Worm (Caenorhabditis elegans) whole organism, L3 larva: ENCODE results near the gene zfp-1.

Experiments used
- ZK546.5 ChIP-seq: sonication (generic microtip); optimal IDR thresholded peaks from 2 replicates; lab custom pipeline; 2017; ENCODE audit warnings: missing biosample characterization, missing genetic modification characterization
- ama-1 ChIP-seq: fragments of 150-350 bp; optimal IDR thresholded peaks from 2 replicates; lab custom pipeline; 2018
- daf-12 ChIP-seq: fragments of 150-350 bp; optimal IDR thresholded peaks from 2 replicates; lab custom pipeline; 2014; ENCODE audit warnings: missing biosample characterization, missing genetic modification reagents, missing genetic modification characterization
- elt-1 ChIP-seq: fragments of 150-350 bp; optimal IDR thresholded peaks from 2 replicates; lab custom pipeline; 2014; ENCODE audit warnings: missing biosample characterization, missing genetic modification characterization
- nhr-237 ChIP-seq: fragments of 150-350 bp; optimal IDR thresholded peaks from 2 replicates; lab custom pipeline; 2014; ENCODE audit warnings: missing biosample characterization, missing genetic modification characterization
- nhr-28 ChIP-seq: fragments of 150-350 bp; optimal IDR thresholded peaks from 2 replicates; lab custom pipeline; 2014; ENCODE audit warnings: missing biosample characterization, missing genetic modification characterization
- nhr-67 ChIP-seq: fragments of 150-350 bp; optimal IDR thresholded peaks from 2 replicates; lab custom pipeline; 2014; ENCODE audit warnings: missing biosample characterization, missing genetic modification characterization
- pha-4 ChIP-seq: fragments of 150-350 bp; optimal IDR thresholded peaks from 2 replicates; lab custom pipeline; 2014; ENCODE audit warnings: missing biosample characterization, missing genetic modification reagents, missing genetic modification characterization
- ztf-11 ChIP-seq: fragments of 150-350 bp; optimal IDR thresholded peaks from 2 replicates; lab custom pipeline; 2014; ENCODE audit warnings: missing biosample characterization, missing genetic modification characterization
- ztf-4 ChIP-seq: fragments of 150-350 bp; optimal IDR thresholded peaks from 2 replicates; lab custom pipeline; 2014; ENCODE audit warnings: missing biosample characterization, missing genetic modification characterization

DNA sequence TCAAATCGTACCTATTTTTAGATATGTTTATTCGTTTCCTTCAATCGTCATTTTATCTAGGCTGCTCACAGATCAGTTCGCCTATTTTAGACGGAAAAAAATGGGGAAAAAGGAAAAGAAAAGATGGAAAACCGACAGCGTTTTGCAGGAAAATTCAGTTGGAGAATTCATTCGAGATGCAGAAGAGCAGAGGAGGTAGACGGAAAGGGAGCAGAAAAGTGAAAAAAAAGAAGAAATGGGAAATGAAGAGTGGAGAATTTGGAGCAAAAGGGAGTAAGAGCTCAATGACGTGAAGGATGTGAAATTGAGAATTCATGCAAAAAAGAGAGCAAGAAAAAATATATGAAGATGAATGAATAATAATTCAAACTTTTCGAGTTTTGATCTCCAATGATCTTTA, 6.8 kb upstream of the zfp-1 start:
- TF ChIP-seq ztf-11 (tag; lab: Kevin White, UChicago) (no peak), ZK546.5 (tag; lab: Kevin White, UChicago) (no peak), daf-12 (tag; lab: Kevin White, UChicago) (no peak), ztf-4 (tag; lab: Kevin White, UChicago) (no peak), ama-1 (no peak), nhr-67 (tag; lab: Kevin White, UChicago) (no peak), pha-4 (tag; lab: Kevin White, UChicago) (no peak), elt-1 (tag; lab: Kevin White, UChicago) (no peak), nhr-28 (tag; lab: Kevin White, UChicago) (no peak), nhr-237 (no peak)
